Worm (Caenorhabditis elegans): Measurements from ENCODE around the gene F49C12.15.

ce11 chrIV:9303994-9304393, 20.3 kb upstream of the F49C12.15 start, which contains the start of gene F49C12.4:
- TF ChIP-seq ztf-11 (tag; optimal IDR thresholded peaks at IDR 0.05), result no peak
- no peak for TF ChIP-seq pha-4 (tag; optimal IDR thresholded peaks at IDR 0.05)
